Fruit fly (Drosophila melanogaster): ENCODE measurements around the gene CG4408.
A peak's percentile ranks its signal among the peaks of the same experiment; 100 is the strongest.

dm6 chr3R:23315630-23316029, 47.7 kb downstream of the CG4408 start:
- TF ChIP-seq Snoo (tag; optimal IDR thresholded peaks at IDR 0.05), result no peak
- no peak for TF ChIP-seq rn (GFP tag; IDR thresholded peaks at IDR 0.05)
- peak; percentile 34 for TF ChIP-seq CG8301 (tag; optimal IDR thresholded peaks at IDR 0.05)
- peak; percentile 39 for TF ChIP-seq CG14655 (GFP tag; optimal IDR thresholded peaks at IDR 0.05)
- TF ChIP-seq Pif1A (GFP tag; optimal IDR thresholded peaks at IDR 0.05), result no peak
- TF ChIP-seq CG32121 (GFP tag; IDR thresholded peaks at IDR 0.05), result no peak
- TF ChIP-seq CG13204 (GFP tag; optimal IDR thresholded peaks at IDR 0.05), result no peak
- no peak for TF ChIP-seq CG12605 (GFP tag; IDR thresholded peaks at IDR 0.05)
- TF ChIP-seq CG8159 (tag; optimal IDR thresholded peaks at IDR 0.05), result peak; percentile 3
- TF ChIP-seq CG17806 (tag; optimal IDR thresholded peaks at IDR 0.05), result peak; percentile 14
- TF ChIP-seq D1 (tag; optimal IDR thresholded peaks at IDR 0.05), result no peak
- TF ChIP-seq CG15710 (tag; optimal IDR thresholded peaks at IDR 0.05), result no peak
- no peak; the same call in 2 of the 3 replicates for TF ChIP-seq CG4496 (GFP tag; IDR thresholded peaks at IDR 0.05)
